Worm (Caenorhabditis elegans) whole organism, L1 larva: ENCODE results near the gene idpc-7.
A peak's percentile ranks its signal among the peaks of the same experiment; 100 is the strongest.

Source experiments
- C04F5.9 ChIP-seq: sonication (generic microtip); optimal IDR thresholded peaks from 2 replicates; lab custom pipeline; 2016; ENCODE audit warnings: missing genetic modification characterization, missing compliant biosample characterization
- C16A3.4 ChIP-seq: fragments of 150-350 bp; optimal IDR thresholded peaks from 2 replicates; lab custom pipeline; 2014; ENCODE audit warnings: missing biosample characterization, missing genetic modification characterization
- Y116A8C.19 ChIP-seq: sonication (generic microtip); optimal IDR thresholded peaks from 2 replicates; lab custom pipeline; 2016; ENCODE audit warnings: missing compliant biosample characterization, missing genetic modification characterization, borderline replicate concordance
- aha-1 ChIP-seq: fragments of 150-350 bp; optimal IDR thresholded peaks from 2 replicates; lab custom pipeline; 2014; ENCODE audit warnings: missing biosample characterization, missing genetic modification characterization
- alr-1 ChIP-seq: fragments of 200-800 bp; sonication (Bioruptor generic); optimal IDR thresholded peaks from 2 replicates; lab custom pipeline; 2018; ENCODE audit warnings: borderline replicate concordance, mild to moderate bottlenecking, missing genetic modification characterization, missing compliant biosample characterization
- aly-2 ChIP-seq: fragments of 150-350 bp; optimal IDR thresholded peaks from 2 replicates; lab custom pipeline; 2014; ENCODE audit warnings: missing biosample characterization, missing genetic modification characterization
- ama-1 ChIP-seq: fragments of 150-350 bp; optimal IDR thresholded peaks from 2 replicates; lab custom pipeline; 2014
- blmp-1 ChIP-seq: fragments of 150-350 bp; optimal IDR thresholded peaks from 2 replicates; lab custom pipeline; 2014; ENCODE audit warnings: missing biosample characterization, missing genetic modification characterization
- ceh-88 ChIP-seq: fragments of 200-800 bp; sonication (Bioruptor generic); IDR thresholded peaks from 2 replicates; pipeline ENCODE4 v1.3.6; 2022; ENCODE audit warnings: missing genetic modification characterization, missing compliant biosample characterization
- dsc-1 ChIP-seq: sonication (generic microtip); optimal IDR thresholded peaks from 2 replicates; lab custom pipeline; 2016; ENCODE audit warnings: mild to moderate bottlenecking, missing genetic modification characterization, missing compliant biosample characterization
- efl-3 ChIP-seq: fragments of 200-800 bp; sonication (Bioruptor generic); optimal IDR thresholded peaks from 2 replicates; lab custom pipeline; 2018; ENCODE audit warnings: mild to moderate bottlenecking, missing genetic modification characterization, missing compliant biosample characterization
- egl-27 ChIP-seq, 2 experiments: fragments of 150-350 bp in 1 of 2; sonication (generic microtip); optimal IDR thresholded peaks; 3 replicates each; lab custom pipeline; 2017 to 2018; ENCODE audit warnings: missing biosample characterization in 2 of 2, missing genetic modification characterization in 2 of 2, missing genetic modification reagents in 2 of 2
- elt-2 ChIP-seq: sonication (generic microtip); optimal IDR thresholded peaks from 2 replicates; lab custom pipeline; 2016; ENCODE audit warnings: missing genetic modification characterization, mild to moderate bottlenecking, inconsistent platforms, missing compliant biosample characterization, missing genetic modification reagents
- elt-3 ChIP-seq, 6 experiments: fragments of 150-350 bp in 1 of 6; sonication (generic microtip); optimal IDR thresholded peaks; 2 replicates each; lab custom pipeline; 2017 to 2018; ENCODE audit warnings: missing biosample characterization in 6 of 6, missing genetic modification characterization in 6 of 6, inconsistent platforms in 1 of 6
- fkh-8 ChIP-seq: sonication (generic microtip); optimal IDR thresholded peaks from 2 replicates; lab custom pipeline; 2016; ENCODE audit warnings: mild to moderate bottlenecking, missing genetic modification characterization, missing compliant biosample characterization
- hlh-17 ChIP-seq: fragments of 200-800 bp; sonication (Bioruptor generic); optimal IDR thresholded peaks from 2 replicates; lab custom pipeline; 2018; ENCODE audit warnings: missing genetic modification characterization, mild to moderate bottlenecking, missing compliant biosample characterization, moderate library complexity, borderline replicate concordance
- irx-1 ChIP-seq: sonication (generic microtip); optimal IDR thresholded peaks from 2 replicates; lab custom pipeline; 2016; ENCODE audit warnings: missing genetic modification characterization, missing compliant biosample characterization
- isw-1 ChIP-seq: fragments of 200-800 bp; sonication (Bioruptor generic); IDR thresholded peaks from 2 replicates; pipeline ENCODE4 v1.3.6; 2022; ENCODE audit warnings: missing genetic modification characterization, missing compliant biosample characterization
- lin-13 ChIP-seq: fragments of 150-350 bp; optimal IDR thresholded peaks from 2 replicates; lab custom pipeline; 2014; ENCODE audit warnings: missing biosample characterization, missing genetic modification reagents, missing genetic modification characterization
- lin-14 ChIP-seq: fragments of 200-800 bp; sonication (Bioruptor generic); optimal IDR thresholded peaks from 2 replicates; lab custom pipeline; 2018; ENCODE audit warnings: mild to moderate bottlenecking, missing genetic modification characterization, moderate library complexity, missing compliant biosample characterization
- lir-3 ChIP-seq: sonication (generic microtip); optimal IDR thresholded peaks from 2 replicates; lab custom pipeline; 2016; ENCODE audit warnings: mild to moderate bottlenecking, missing genetic modification characterization, moderate library complexity, missing compliant biosample characterization; ENCODE audit not compliant: poor library complexity
- nhr-12 ChIP-seq: sonication (generic microtip); optimal IDR thresholded peaks from 2 replicates; lab custom pipeline; 2017; ENCODE audit warnings: missing biosample characterization, missing genetic modification characterization
- nhr-237 ChIP-seq: fragments of 150-350 bp; optimal IDR thresholded peaks from 2 replicates; lab custom pipeline; 2014; ENCODE audit warnings: missing biosample characterization, missing genetic modification characterization
- nhr-28 ChIP-seq: fragments of 150-350 bp; optimal IDR thresholded peaks from 2 replicates; lab custom pipeline; 2014; ENCODE audit warnings: missing biosample characterization, missing genetic modification characterization
- nhr-47 ChIP-seq: sonication (generic microtip); optimal IDR thresholded peaks from 2 replicates; lab custom pipeline; 2016; ENCODE audit warnings: mild to moderate bottlenecking, missing genetic modification characterization, moderate library complexity, missing compliant biosample characterization
- nhr-76 ChIP-seq: sonication (generic microtip); optimal IDR thresholded peaks from 2 replicates; lab custom pipeline; 2017; ENCODE audit warnings: missing biosample characterization, missing genetic modification characterization
- nhr-85 ChIP-seq: sonication (generic microtip); peaks from one replicate; lab custom pipeline; 2016; ENCODE audit warnings: missing genetic modification characterization, inconsistent platforms, missing compliant biosample characterization
- pag-3 ChIP-seq: sonication (generic microtip); optimal IDR thresholded peaks from 2 replicates; lab custom pipeline; 2017; ENCODE audit warnings: missing genetic modification characterization, mild to moderate bottlenecking, missing compliant biosample characterization, antibody characterized with exemption, borderline replicate concordance; ENCODE audit not compliant: insufficient read depth
- pax-3 ChIP-seq: fragments of 200-800 bp; sonication (Bioruptor generic); optimal IDR thresholded peaks from 2 replicates; lab custom pipeline; 2018; ENCODE audit warnings: mild to moderate bottlenecking, missing genetic modification characterization, moderate library complexity, missing compliant biosample characterization
- pqm-1 ChIP-seq: sonication (generic microtip); optimal IDR thresholded peaks from 3 replicates; lab custom pipeline; 2017; ENCODE audit warnings: missing biosample characterization, missing genetic modification characterization
- rnt-1 ChIP-seq: sonication (generic microtip); optimal IDR thresholded peaks from 2 replicates; lab custom pipeline; 2016; ENCODE audit warnings: mild to moderate bottlenecking, missing genetic modification characterization, moderate library complexity, missing compliant biosample characterization
- snpc-4 ChIP-seq: fragments of 150-350 bp; optimal IDR thresholded peaks from 2 replicates; lab custom pipeline; 2014; ENCODE audit warnings: missing biosample characterization, missing genetic modification characterization
- snu-23 ChIP-seq: sonication (generic microtip); optimal IDR thresholded peaks from 2 replicates; lab custom pipeline; 2016; ENCODE audit warnings: missing genetic modification characterization, missing compliant biosample characterization
- sox-4 ChIP-seq: sonication (generic microtip); optimal IDR thresholded peaks from 2 replicates; lab custom pipeline; 2016; ENCODE audit warnings: missing genetic modification characterization, missing compliant biosample characterization
- sptf-1 ChIP-seq: fragments of 150-350 bp; optimal IDR thresholded peaks from 2 replicates; lab custom pipeline; 2014; ENCODE audit warnings: missing biosample characterization, missing genetic modification characterization
- swsn-7 ChIP-seq: sonication (generic microtip); optimal IDR thresholded peaks from 2 replicates; lab custom pipeline; 2016; ENCODE audit warnings: missing genetic modification characterization, missing compliant biosample characterization
- tbx-2 ChIP-seq: sonication (generic microtip); optimal IDR thresholded peaks from 2 replicates; lab custom pipeline; 2016; ENCODE audit warnings: missing genetic modification characterization, missing compliant biosample characterization
- unc-30 ChIP-seq: sonication (generic microtip); optimal IDR thresholded peaks from 2 replicates; lab custom pipeline; 2017; ENCODE audit warnings: missing biosample characterization, missing genetic modification characterization
- unc-62 ChIP-seq: fragments of 150-350 bp; optimal IDR thresholded peaks from 2 replicates; lab custom pipeline; 2014; ENCODE audit warnings: missing biosample characterization, missing genetic modification reagents, missing genetic modification characterization
- zip-4 ChIP-seq: fragments of 200-800 bp; sonication (Bioruptor generic); optimal IDR thresholded peaks from 2 replicates; lab custom pipeline; 2018; ENCODE audit warnings: mild to moderate bottlenecking, missing genetic modification characterization, moderate library complexity, missing compliant biosample characterization
- ztf-11 ChIP-seq, 2 experiments: sonication (generic microtip); optimal IDR thresholded peaks; 2 replicates each; lab custom pipeline; 2016 to 2017; ENCODE audit warnings: missing genetic modification characterization in 2 of 2, missing biosample characterization in 1 of 2, missing compliant biosample characterization in 1 of 2
- ztf-4 ChIP-seq: fragments of 150-350 bp; optimal IDR thresholded peaks from 2 replicates; lab custom pipeline; 2014; ENCODE audit warnings: missing biosample characterization, missing genetic modification characterization

The idpc-7 gene

DNA sequence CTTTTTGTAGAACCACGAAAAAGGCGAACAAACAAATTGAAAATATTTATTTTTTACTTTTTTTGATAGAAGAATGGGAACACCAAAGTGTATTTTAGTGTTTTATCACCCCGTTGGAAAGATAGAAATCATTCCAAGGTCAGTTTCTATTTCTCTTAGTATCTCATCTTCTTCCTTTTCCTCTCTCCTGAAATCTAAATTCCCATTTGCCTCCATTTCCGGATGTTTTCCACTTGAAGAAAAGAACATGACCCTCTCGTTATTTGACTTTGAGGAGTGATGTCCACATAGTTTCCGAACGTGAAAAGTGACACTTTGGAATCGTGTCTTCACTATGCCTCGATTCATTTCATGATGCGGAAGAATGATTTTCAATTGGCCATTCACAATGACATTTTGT is 31.2 kb downstream of the idpc-7 start (continued):
- no peak for TF ChIP-seq aha-1 (tag; lab: Kevin White, UChicago)
- TF ChIP-seq tbx-2: no peak
- no peak for TF ChIP-seq ztf-4 (tag; lab: Kevin White, UChicago)
- TF ChIP-seq pqm-1: no peak
- TF ChIP-seq, all 84 proteins: peak for 5

DNA sequence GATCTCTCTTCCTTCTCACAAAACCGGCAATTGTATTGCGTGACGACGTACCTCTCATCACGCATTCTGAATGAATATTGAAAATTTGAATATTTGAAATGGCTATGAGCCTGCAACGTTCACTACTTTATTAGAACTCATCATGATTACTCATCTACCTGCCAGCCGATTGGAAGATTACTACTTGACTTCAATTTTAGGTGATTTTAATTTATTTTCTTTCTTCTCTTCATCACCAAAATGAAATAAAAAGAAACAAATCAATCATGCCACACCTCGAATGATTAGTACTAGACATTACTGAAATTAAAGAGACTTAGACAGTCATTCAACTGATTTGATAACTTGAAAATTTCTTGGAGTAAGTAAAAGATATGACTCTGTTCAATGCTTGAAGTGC is 34.6 kb downstream of the idpc-7 start:
- TF ChIP-seq snu-23 (GFP tag; lab: Kevin White, UChicago): no peak
- TF ChIP-seq snpc-4 (tag; lab: Kevin White, UChicago): no peak
- TF ChIP-seq fkh-8 (tag; lab: Kevin White, UChicago): no peak
- no peak for TF ChIP-seq sptf-1
- TF ChIP-seq pag-3 (tag; lab: Kevin White, UChicago): no peak
- no peak for TF ChIP-seq irx-1
- TF ChIP-seq lin-14 (GFP tag; lab: Kevin White, UChicago): peak; percentile 28
- TF ChIP-seq elt-2 (tag; lab: Kevin White, UChicago): no peak
- TF ChIP-seq Y116A8C.19: no peak
- no peak for TF ChIP-seq egl-27 (tag; optimal IDR thresholded peaks at IDR 0.05; lab: Kevin White, UChicago)
- TF ChIP-seq unc-30 (tag; lab: Kevin White, UChicago): no peak
- no peak for TF ChIP-seq rnt-1
- no peak for TF ChIP-seq sox-4 (tag; lab: Kevin White, UChicago)
- no peak for TF ChIP-seq ztf-11 (tag; optimal IDR thresholded peaks at IDR 0.05; lab: Kevin White, UChicago)
- no peak for TF ChIP-seq swsn-7 (tag; lab: Kevin White, UChicago)
- no peak for TF ChIP-seq pax-3 (tag; lab: Kevin White, UChicago)
- no peak for TF ChIP-seq dsc-1 (tag; lab: Kevin White, UChicago)
- TF ChIP-seq nhr-85 (tag; lab: Kevin White, UChicago): peak; percentile 52
- peak in 2 of 6 experiments; percentile 7 to 41 for TF ChIP-seq elt-3 (tag; optimal IDR thresholded peaks at IDR 0.05; lab: Kevin White, UChicago)
- TF ChIP-seq ztf-4 (tag; lab: Kevin White, UChicago): no peak
- no peak for TF ChIP-seq ceh-88 (GFP tag; lab: Robert Waterston, UW)
- TF ChIP-seq C16A3.4 (tag; lab: Kevin White, UChicago): no peak
- no peak for TF ChIP-seq lin-13 (GFP tag; lab: Kevin White, UChicago)
- peak; percentile 51 for TF ChIP-seq blmp-1 (tag; lab: Kevin White, UChicago)
- TF ChIP-seq unc-62: no peak
- TF ChIP-seq nhr-12 (tag; lab: Kevin White, UChicago): no peak
- TF ChIP-seq nhr-237 (tag; lab: Kevin White, UChicago): no peak
- no peak for TF ChIP-seq lir-3 (tag; lab: Kevin White, UChicago)
- no peak for TF ChIP-seq hlh-17
- TF ChIP-seq isw-1 (GFP tag; lab: Robert Waterston, UW): no peak

DNA sequence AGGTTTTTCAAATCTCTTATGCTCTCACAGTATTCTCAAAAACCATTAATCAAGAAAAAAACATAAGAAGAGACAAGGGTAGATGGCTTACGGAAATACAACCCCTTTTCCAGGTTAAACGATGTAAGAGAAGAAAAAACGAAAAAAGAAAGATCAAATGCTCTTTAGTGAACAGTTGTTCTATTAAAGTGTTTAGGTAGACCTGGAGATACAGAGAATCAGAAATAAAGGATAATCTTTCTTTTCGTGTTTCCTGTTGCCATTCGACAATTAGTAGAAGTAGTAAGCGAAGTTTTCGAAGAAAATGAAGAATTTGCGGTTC is 35.5 kb downstream of the idpc-7 start, which contains the start of gene K09G1.1:
TSS of gene K09G1.1 (plus strand) at position 223 of the 322 bp plus-strand sequence.
- no peak for TF ChIP-seq aha-1 (tag; lab: Kevin White, UChicago)
- no peak for TF ChIP-seq unc-30 (tag; lab: Kevin White, UChicago)
- TF ChIP-seq irx-1: no peak
- TF ChIP-seq ceh-88 (GFP tag; lab: Robert Waterston, UW): no peak
- TF ChIP-seq lin-13 (GFP tag; lab: Kevin White, UChicago): no peak
- no peak for TF ChIP-seq ztf-11 (tag; optimal IDR thresholded peaks at IDR 0.05; lab: Kevin White, UChicago)
- no peak for TF ChIP-seq nhr-12 (tag; lab: Kevin White, UChicago)
- TF ChIP-seq ama-1 (lab: Kevin White, UChicago): no peak
- TF ChIP-seq alr-1 (tag; lab: Kevin White, UChicago): no peak
- TF ChIP-seq C04F5.9 (tag; lab: Kevin White, UChicago): no peak
- no peak for TF ChIP-seq efl-3 (GFP tag; lab: Kevin White, UChicago)
- TF ChIP-seq nhr-76: no peak
- no peak for TF ChIP-seq nhr-28 (tag; lab: Kevin White, UChicago)
- no peak for TF ChIP-seq nhr-47 (tag; lab: Kevin White, UChicago)
- no peak for TF ChIP-seq snpc-4 (tag; lab: Kevin White, UChicago)
- no peak for TF ChIP-seq aly-2 (tag; lab: Kevin White, UChicago)
- TF ChIP-seq swsn-7 (tag; lab: Kevin White, UChicago): no peak
- no peak for TF ChIP-seq zip-4 (GFP tag; lab: Kevin White, UChicago)
